Fruit fly (Drosophila melanogaster) whole organism, larva: ENCODE results near the gene CG33523.

ENCODE experiments used
- noc ChIP-seq: fragments of 200-800 bp; sonication (Bioruptor generic); optimal IDR thresholded peaks from 3 replicates; lab custom pipeline; 2019; ENCODE audit warnings: missing biosample characterization, mild to moderate bottlenecking, missing genetic modification characterization, moderate library complexity

The CG33523 gene

dm6 chr3L:5958117-5958516 is 34.5 kb downstream of the CG33523 start:
- TF ChIP-seq noc (tag; lab: Kevin White, UChicago), result no peak

dm6 chr3L:5964399-5964798 is 40.7 kb downstream of the CG33523 start:
- no peak for TF ChIP-seq noc (tag; lab: Kevin White, UChicago)

dm6 chr3L:5966850-5967418 is 43.3 kb downstream of the CG33523 start:
- TF ChIP-seq noc (tag; lab: Kevin White, UChicago), result no peak

- no peak for TF ChIP-seq noc (tag; lab: Kevin White, UChicago)
Observed at dm6 chr3L:5968695-5969094, 45.0 kb downstream of the CG33523 start.

dm6 chr3L:5969122-5969521 is 45.5 kb downstream of the CG33523 start:
- no peak for TF ChIP-seq noc (tag; lab: Kevin White, UChicago)

dm6 chr3L:5970169-5970568 is 46.5 kb downstream of the CG33523 start:
- TF ChIP-seq noc (tag; lab: Kevin White, UChicago), result no peak

- no peak for TF ChIP-seq noc (tag; lab: Kevin White, UChicago)
Observed at dm6 chr3L:5971440-5971839, 47.8 kb downstream of the CG33523 start.

dm6 chr3L:5974575-5975421 is 51.1 kb downstream of the CG33523 start:
- TF ChIP-seq noc (tag; lab: Kevin White, UChicago), result no peak

dm6 chr3L:5975785-5976120 is 52.1 kb downstream of the CG33523 start, which contains the start of gene CG10479:
CG10479 (minus strand) TSS chr3L:5976007.
- TF ChIP-seq noc (tag; lab: Kevin White, UChicago), result no peak

- no peak for TF ChIP-seq noc (tag; lab: Kevin White, UChicago)
Observed at dm6 chr3L:5976121-5976906, 52.7 kb downstream of the CG33523 start.

- no peak for TF ChIP-seq noc (tag; lab: Kevin White, UChicago)
Observed at dm6 chr3L:5979460-5979859, 55.8 kb downstream of the CG33523 start.
